Worm (Caenorhabditis elegans) whole organism, young adult: Measurements from ENCODE around the gene upb-1.

Experiments
- B0336.3 ChIP-seq: fragments of 200-800 bp; sonication (Bioruptor generic); IDR thresholded peaks from 2 replicates; pipeline ENCODE4 v1.3.6; 2022; ENCODE audit warnings: missing genetic modification characterization, missing compliant biosample characterization
- D2030.7 ChIP-seq: fragments of 200-800 bp; sonication (Bioruptor generic); IDR thresholded peaks from 2 replicates; pipeline ENCODE4 v1.3.6; 2022; ENCODE audit warnings: missing genetic modification reagents, missing genetic modification characterization, missing compliant biosample characterization
- F23B12.7 ChIP-seq: sonication (generic microtip); optimal IDR thresholded peaks from 2 replicates; lab custom pipeline; 2017; ENCODE audit warnings: missing genetic modification characterization, mild to moderate bottlenecking, missing compliant biosample characterization, antibody characterized with exemption, moderate library complexity; ENCODE audit not compliant: insufficient read depth
- F55B11.4 ChIP-seq: sonication (generic microtip); optimal IDR thresholded peaks from 2 replicates; lab custom pipeline; 2016; ENCODE audit warnings: missing compliant biosample characterization, missing genetic modification characterization, borderline replicate concordance; ENCODE audit not compliant: insufficient read depth
- F57A8.1 ChIP-seq: fragments of 200-800 bp; sonication (Bioruptor generic); optimal IDR thresholded peaks from 2 replicates; lab custom pipeline; 2018; ENCODE audit warnings: mild to moderate bottlenecking, missing genetic modification characterization, moderate library complexity, missing compliant biosample characterization
- T26A5.8 ChIP-seq: sonication (generic microtip); optimal IDR thresholded peaks from 2 replicates; lab custom pipeline; 2016; ENCODE audit warnings: missing genetic modification characterization, missing compliant biosample characterization
- Y95B8A.8 ChIP-seq: fragments of 200-800 bp; sonication (Bioruptor generic); IDR thresholded peaks from 2 replicates; pipeline ENCODE4 v1.3.6; 2022; ENCODE audit warnings: missing genetic modification reagents, missing genetic modification characterization, missing compliant biosample characterization
- akir-1 ChIP-seq: fragments of 200-800 bp; sonication (Bioruptor generic); optimal IDR thresholded peaks from 2 replicates; lab custom pipeline; 2018; ENCODE audit warnings: mild to moderate bottlenecking, missing genetic modification characterization, moderate library complexity, missing compliant biosample characterization
- aptf-3 ChIP-seq: fragments of 200-800 bp; sonication (Bioruptor generic); IDR thresholded peaks from 2 replicates; pipeline ENCODE4 v1.3.6; 2022; ENCODE audit warnings: missing genetic modification characterization, missing compliant biosample characterization
- atf-7 ChIP-seq: sonication (generic microtip); optimal IDR thresholded peaks from 2 replicates; lab custom pipeline; 2017; ENCODE audit warnings: mild to moderate bottlenecking, missing genetic modification characterization, missing compliant biosample characterization
- attf-5 ChIP-seq: fragments of 200-800 bp; sonication (Bioruptor generic); optimal IDR thresholded peaks from 2 replicates; lab custom pipeline; 2018; ENCODE audit warnings: mild to moderate bottlenecking, missing genetic modification characterization, missing compliant biosample characterization
- bed-2 ChIP-seq: fragments of 200-800 bp; sonication (Bioruptor generic); IDR thresholded peaks from 2 replicates; pipeline ENCODE4 v1.3.6; 2022; ENCODE audit warnings: missing genetic modification reagents, missing genetic modification characterization, missing compliant biosample characterization
- cebp-2 ChIP-seq: fragments of 200-800 bp; sonication (Bioruptor generic); IDR thresholded peaks from 2 replicates; pipeline ENCODE4 v1.3.6; 2022; ENCODE audit warnings: missing genetic modification characterization, missing compliant biosample characterization
- ceh-40 ChIP-seq: fragments of 200-800 bp; sonication (Bioruptor generic); IDR thresholded peaks from 2 replicates; pipeline ENCODE4 v1.3.6; 2022; ENCODE audit warnings: missing genetic modification characterization, missing compliant biosample characterization
- ceh-58 ChIP-seq: fragments of 200-800 bp; sonication (Bioruptor generic); IDR thresholded peaks from 2 replicates; pipeline ENCODE4 v1.3.6; 2022; ENCODE audit warnings: missing genetic modification characterization, missing compliant biosample characterization
- ceh-91 ChIP-seq: fragments of 200-800 bp; sonication (Bioruptor generic); IDR thresholded peaks from 2 replicates; pipeline ENCODE4 v1.3.6; 2022; ENCODE audit warnings: missing genetic modification reagents, missing genetic modification characterization, missing compliant biosample characterization
- die-1 ChIP-seq: sonication (generic microtip); optimal IDR thresholded peaks from 2 replicates; lab custom pipeline; 2016; ENCODE audit warnings: missing genotype, mild to moderate bottlenecking, missing genetic modification characterization, missing compliant biosample characterization
- dox-1 ChIP-seq: fragments of 200-800 bp; sonication (Bioruptor generic); IDR thresholded peaks from 2 replicates; pipeline ENCODE4 v1.3.6; 2022; ENCODE audit warnings: missing genetic modification reagents, missing genetic modification characterization, missing compliant biosample characterization
- dpl-1 ChIP-seq: fragments of 150-350 bp; optimal IDR thresholded peaks from 2 replicates; lab custom pipeline; 2014; ENCODE audit warnings: missing biosample characterization, missing genetic modification reagents, missing genetic modification characterization
- efl-1 ChIP-seq: fragments of 150-350 bp; optimal IDR thresholded peaks from 2 replicates; lab custom pipeline; 2014; ENCODE audit warnings: missing biosample characterization, missing genetic modification reagents, missing genetic modification characterization
- hlh-12 ChIP-seq: sonication (generic microtip); optimal IDR thresholded peaks from 2 replicates; lab custom pipeline; 2016; ENCODE audit warnings: missing genetic modification characterization, missing compliant biosample characterization
- hlh-26 ChIP-seq: fragments of 200-800 bp; sonication (Bioruptor generic); conservative IDR thresholded peaks from 2 replicates; pipeline ENCODE4 v1.3.6; 2022; ENCODE audit warnings: missing genetic modification reagents, missing genetic modification characterization, missing compliant biosample characterization
- hmg-1.2 ChIP-seq: fragments of 200-800 bp; sonication (Bioruptor generic); IDR thresholded peaks from 2 replicates; pipeline ENCODE4 v1.3.6; 2022; ENCODE audit warnings: missing genetic modification reagents, missing genetic modification characterization, missing compliant biosample characterization
- lin-26 ChIP-seq: fragments of 200-800 bp; sonication (Bioruptor generic); IDR thresholded peaks from 2 replicates; pipeline ENCODE4 v1.3.6; 2022; ENCODE audit warnings: missing genetic modification reagents, missing genetic modification characterization, missing compliant biosample characterization
- lin-35 ChIP-seq, 3 experiments: fragments of 150-350 bp in 2 of 3; sonication (generic microtip) in 1 of 3; optimal IDR thresholded peaks; 2 replicates each; lab custom pipeline; 2014 to 2018; ENCODE audit warnings: missing biosample characterization in 3 of 3, missing genetic modification characterization in 3 of 3, missing genetic modification reagents in 3 of 3
- lin-40 ChIP-seq: sonication (generic microtip); optimal IDR thresholded peaks from 2 replicates; lab custom pipeline; 2016; ENCODE audit warnings: missing genetic modification characterization, mild to moderate bottlenecking, missing compliant biosample characterization, missing genotype, missing genetic modification reagents
- lin-54 ChIP-seq: fragments of 200-800 bp; sonication (Bioruptor generic); optimal IDR thresholded peaks from 2 replicates; lab custom pipeline; 2018; ENCODE audit warnings: mild to moderate bottlenecking, missing genetic modification characterization, missing compliant biosample characterization
- lir-1 ChIP-seq: fragments of 200-800 bp; sonication (Bioruptor generic); conservative IDR thresholded peaks from 2 replicates; pipeline ENCODE4 v1.3.6; 2022; ENCODE audit warnings: missing genetic modification reagents, missing genetic modification characterization, missing compliant biosample characterization
- lsl-1 ChIP-seq: fragments of 200-800 bp; sonication (Bioruptor generic); optimal IDR thresholded peaks from 2 replicates; lab custom pipeline; 2018; ENCODE audit warnings: mild to moderate bottlenecking, missing genetic modification characterization, moderate library complexity, missing compliant biosample characterization
- lsy-27 ChIP-seq: sonication (generic microtip); optimal IDR thresholded peaks from 2 replicates; lab custom pipeline; 2017; ENCODE audit warnings: missing genetic modification characterization, mild to moderate bottlenecking, missing compliant biosample characterization, antibody characterized with exemption, missing genotype, borderline replicate concordance; ENCODE audit not compliant: insufficient read depth
- madf-3 ChIP-seq: fragments of 200-800 bp; sonication (Bioruptor generic); IDR thresholded peaks from 2 replicates; pipeline ENCODE4 v1.3.6; 2022; ENCODE audit warnings: missing genetic modification reagents, missing genetic modification characterization, missing compliant biosample characterization
- madf-6 ChIP-seq: fragments of 200-800 bp; sonication (Bioruptor generic); IDR thresholded peaks from 2 replicates; pipeline ENCODE4 v1.3.6; 2022; ENCODE audit warnings: missing genetic modification reagents, missing genetic modification characterization, missing compliant biosample characterization
- mcd-1 ChIP-seq: fragments of 200-800 bp; sonication (Bioruptor generic); IDR thresholded peaks from 2 replicates; pipeline ENCODE4 v1.3.6; 2022; ENCODE audit warnings: missing genetic modification reagents, missing genetic modification characterization, missing compliant biosample characterization
- mel-28 ChIP-seq: sonication (generic microtip); optimal IDR thresholded peaks from 2 replicates; lab custom pipeline; 2016; ENCODE audit warnings: borderline replicate concordance, mild to moderate bottlenecking, missing genetic modification characterization, missing compliant biosample characterization
- nfya-1 ChIP-seq: sonication (generic microtip); optimal IDR thresholded peaks from 2 replicates; lab custom pipeline; 2017; ENCODE audit warnings: antibody characterized with exemption, missing compliant biosample characterization, missing genetic modification characterization, borderline replicate concordance; ENCODE audit not compliant: insufficient read depth
- nhr-120 ChIP-seq: fragments of 200-800 bp; sonication (Bioruptor generic); IDR thresholded peaks from 2 replicates; pipeline ENCODE4 v1.3.6; 2022; ENCODE audit warnings: missing genetic modification characterization, missing compliant biosample characterization
- nhr-27 ChIP-seq: fragments of 200-800 bp; sonication (Bioruptor generic); optimal IDR thresholded peaks from 2 replicates; lab custom pipeline; 2018; ENCODE audit warnings: mild to moderate bottlenecking, missing genetic modification characterization, moderate library complexity, missing compliant biosample characterization
- nhr-80 ChIP-seq: sonication (generic microtip); optimal IDR thresholded peaks from 2 replicates; lab custom pipeline; 2016; ENCODE audit warnings: missing genetic modification characterization, missing compliant biosample characterization
- repo-1 ChIP-seq: sonication (generic microtip); optimal IDR thresholded peaks from 2 replicates; lab custom pipeline; 2017; ENCODE audit warnings: mild to moderate bottlenecking, missing genetic modification characterization, missing compliant biosample characterization
- rpc-1 ChIP-seq, 2 experiments: fragments of 150-350 bp in 1 of 2; sonication (generic microtip) in 1 of 2; optimal IDR thresholded peaks; 2 replicates each; lab custom pipeline; 2014 to 2018; ENCODE audit warnings: missing biosample characterization in 1 of 2, missing genetic modification characterization in 1 of 2, missing genetic modification reagents in 1 of 2, missing genotype in 1 of 2
- somi-1 ChIP-seq: fragments of 200-800 bp; sonication (Bioruptor generic); optimal IDR thresholded peaks from 2 replicates; lab custom pipeline; 2018; ENCODE audit warnings: mild to moderate bottlenecking, missing genetic modification characterization, missing compliant biosample characterization
- tlf-1 ChIP-seq: fragments of 200-800 bp; sonication (Bioruptor generic); optimal IDR thresholded peaks from 2 replicates; lab custom pipeline; 2018; ENCODE audit warnings: mild to moderate bottlenecking, missing genetic modification characterization, missing compliant biosample characterization
- unc-130 ChIP-seq: sonication (generic microtip); optimal IDR thresholded peaks from 2 replicates; lab custom pipeline; 2016; ENCODE audit warnings: missing genetic modification reagents, missing genetic modification characterization, missing compliant biosample characterization
- zfh-2 ChIP-seq: fragments of 200-800 bp; sonication (Bioruptor generic); conservative IDR thresholded peaks from 2 replicates; pipeline ENCODE4 v1.3.6; 2022; ENCODE audit warnings: missing genetic modification reagents, missing genetic modification characterization, missing compliant biosample characterization
- ztf-18 ChIP-seq: sonication (generic microtip); optimal IDR thresholded peaks from 2 replicates; lab custom pipeline; 2016; ENCODE audit warnings: missing genotype, mild to moderate bottlenecking, missing genetic modification characterization, missing compliant biosample characterization
- ztf-22 ChIP-seq: fragments of 200-800 bp; sonication (Bioruptor generic); optimal IDR thresholded peaks from 2 replicates; lab custom pipeline; 2018; ENCODE audit warnings: mild to moderate bottlenecking, missing genetic modification characterization, moderate library complexity, missing compliant biosample characterization
- ztf-3 ChIP-seq: fragments of 200-800 bp; sonication (Bioruptor generic); optimal IDR thresholded peaks from 2 replicates; lab custom pipeline; 2018; ENCODE audit warnings: mild to moderate bottlenecking, missing genetic modification characterization, missing compliant biosample characterization
- ztf-6 ChIP-seq: fragments of 200-800 bp; sonication (Bioruptor generic); IDR thresholded peaks from 2 replicates; pipeline ENCODE4 v1.3.6; 2022; ENCODE audit warnings: missing genetic modification reagents, missing genetic modification characterization, missing compliant biosample characterization

upb-1 gene

DNA sequence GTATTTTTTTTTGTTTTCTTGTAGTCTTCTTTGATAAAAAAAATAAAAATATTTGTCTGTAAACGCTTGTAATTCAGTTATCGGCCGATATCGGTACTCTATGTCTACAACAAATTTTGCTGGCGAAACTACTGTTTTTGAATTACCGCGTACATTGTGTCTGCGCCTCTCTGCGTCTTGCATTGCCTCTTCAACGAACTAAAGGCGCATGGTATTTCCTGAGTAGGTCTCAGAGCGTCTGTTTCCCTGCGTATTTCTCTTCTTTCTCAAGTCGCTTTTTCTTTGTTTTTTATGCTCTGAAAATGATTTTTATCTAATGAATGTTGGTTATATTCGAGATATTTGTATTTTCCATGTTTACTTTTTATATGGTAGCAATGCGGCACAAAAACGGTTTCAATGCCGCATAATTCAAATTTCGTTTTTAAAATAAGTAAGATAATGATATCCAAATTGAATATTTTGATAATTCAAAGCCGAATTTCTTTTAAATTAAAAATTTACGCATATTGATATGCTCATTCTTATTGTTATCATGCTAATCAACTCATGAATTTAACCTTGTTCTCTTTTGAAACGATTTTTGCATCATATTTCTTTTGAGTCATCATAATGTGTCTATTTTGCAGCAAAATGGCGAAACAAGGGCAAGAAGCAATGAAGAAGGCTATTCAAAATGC is 39.0 kb downstream of the upb-1 start, which contains the start of gene phb-2:
Gene phb-2 (plus strand): TSS at position 630 of the 680 bp plus-strand sequence.
- TF ChIP-seq ztf-3 (GFP tag; lab: Kevin White, UChicago): no peak
- no peak for TF ChIP-seq aptf-3
- no peak for TF ChIP-seq Y95B8A.8 (GFP tag; lab: Robert Waterston, UW)
- no peak for TF ChIP-seq mel-28 (tag; lab: Kevin White, UChicago)
- TF ChIP-seq ztf-18 (tag; lab: Kevin White, UChicago): peak; percentile 27
- no peak for TF ChIP-seq T26A5.8 (tag; lab: Kevin White, UChicago)
- no peak for TF ChIP-seq bed-2 (GFP tag; lab: Robert Waterston, UW)
- TF ChIP-seq rpc-1 (optimal IDR thresholded peaks at IDR 0.05; lab: Kevin White, UChicago): no peak
- no peak for TF ChIP-seq rpc-1 (tag; optimal IDR thresholded peaks at IDR 0.05; lab: Kevin White, UChicago)
- peak; percentile 77 for TF ChIP-seq attf-5
- no peak for TF ChIP-seq atf-7
- TF ChIP-seq ceh-91 (GFP tag; lab: Robert Waterston, UW): peak; percentile 52
- no peak for TF ChIP-seq tlf-1 (GFP tag; lab: Kevin White, UChicago)
- TF ChIP-seq madf-6: peak; percentile 55
- no peak for TF ChIP-seq F57A8.1 (GFP tag; lab: Kevin White, UChicago)
- no peak for TF ChIP-seq ceh-58 (GFP tag; lab: Robert Waterston, UW)
- TF ChIP-seq repo-1 (tag; lab: Kevin White, UChicago): no peak
- peak; percentile 37 for TF ChIP-seq D2030.7
- peak in 2 of 3 experiments; percentile 2 to 90 for TF ChIP-seq lin-35 (GFP tag; optimal IDR thresholded peaks at IDR 0.05; lab: Kevin White, UChicago)
- no peak for TF ChIP-seq nhr-120 (GFP tag; lab: Robert Waterston, UW)
- TF ChIP-seq hlh-12 (tag; lab: Kevin White, UChicago): no peak
- TF ChIP-seq zfh-2 (GFP tag; lab: Robert Waterston, UW): no peak
- TF ChIP-seq lin-54 (GFP tag; lab: Kevin White, UChicago): peak; percentile 93
- no peak for TF ChIP-seq nhr-27
- TF ChIP-seq akir-1: no peak
- TF ChIP-seq lin-40 (tag; lab: Kevin White, UChicago): peak; percentile 38
- no peak for TF ChIP-seq B0336.3 (GFP tag; lab: Robert Waterston, UW)
- no peak for TF ChIP-seq ceh-40 (GFP tag; lab: Robert Waterston, UW)
- no peak for TF ChIP-seq somi-1 (GFP tag; lab: Kevin White, UChicago)
- TF ChIP-seq F23B12.7 (tag; lab: Kevin White, UChicago): peak; percentile 95
- no peak; the same call in 1 of the 2 replicates for TF ChIP-seq lir-1 (GFP tag; lab: Robert Waterston, UW)
- TF ChIP-seq F55B11.4 (tag; lab: Kevin White, UChicago): no peak
- no peak for TF ChIP-seq cebp-2
- TF ChIP-seq dpl-1: peak; percentile 75
- no peak for TF ChIP-seq nfya-1 (tag; lab: Kevin White, UChicago)
- peak; percentile 0 for TF ChIP-seq die-1 (tag; lab: Kevin White, UChicago)
- TF ChIP-seq hlh-26 (GFP tag; lab: Robert Waterston, UW): no peak
- peak; percentile 75 for TF ChIP-seq mcd-1
- TF ChIP-seq madf-3 (GFP tag; lab: Robert Waterston, UW): no peak
- TF ChIP-seq ztf-22: no peak
- TF ChIP-seq unc-130: no peak
- peak; percentile 78 for TF ChIP-seq dox-1 (GFP tag; lab: Robert Waterston, UW)
- peak; percentile 26; the same call in 1 of the 2 replicates for TF ChIP-seq lin-26 (GFP tag; lab: Robert Waterston, UW)
- TF ChIP-seq efl-1 (GFP tag; lab: Kevin White, UChicago): peak; percentile 83
- peak; percentile 50 for TF ChIP-seq lsl-1 (GFP tag; lab: Kevin White, UChicago)
- peak; percentile 13 for TF ChIP-seq nhr-80 (tag; lab: Kevin White, UChicago)
- no peak for TF ChIP-seq lsy-27 (tag; lab: Kevin White, UChicago)
- peak; percentile 92 for TF ChIP-seq hmg-1.2 (GFP tag; lab: Robert Waterston, UW)
- no peak for TF ChIP-seq ztf-6 (GFP tag; lab: Robert Waterston, UW)
